Worm (Caenorhabditis elegans) whole organism, L1 larva: ENCODE measurements around the gene arrd-19.

Experiments used
- C34B4.2 ChIP-seq: sonication (generic microtip); optimal IDR thresholded peaks from 2 replicates; lab custom pipeline; 2017; ENCODE audit warnings: mild to moderate bottlenecking, missing genetic modification characterization, missing compliant biosample characterization
- aha-1 ChIP-seq: fragments of 150-350 bp; optimal IDR thresholded peaks from 2 replicates; lab custom pipeline; 2014; ENCODE audit warnings: missing biosample characterization, missing genetic modification characterization
- blmp-1 ChIP-seq: fragments of 150-350 bp; optimal IDR thresholded peaks from 2 replicates; lab custom pipeline; 2014; ENCODE audit warnings: missing biosample characterization, missing genetic modification characterization
- ceh-63 ChIP-seq: fragments of 200-800 bp; sonication (Bioruptor generic); optimal IDR thresholded peaks from 2 replicates; lab custom pipeline; 2018; ENCODE audit warnings: mild to moderate bottlenecking, missing genetic modification characterization, missing compliant biosample characterization
- ceh-82 ChIP-seq, 3 experiments: fragments of 150-350 bp in 1 of 3; sonication (generic microtip) in 2 of 3; optimal IDR thresholded peaks; 2 replicates each; lab custom pipeline; 2014 to 2017; ENCODE audit warnings: missing biosample characterization in 3 of 3, missing genetic modification characterization in 3 of 3
- ces-1 ChIP-seq: fragments of 150-350 bp; optimal IDR thresholded peaks from 2 replicates; lab custom pipeline; 2014; ENCODE audit warnings: missing biosample characterization, missing genetic modification reagents, missing genetic modification characterization
- dsc-1 ChIP-seq: sonication (generic microtip); optimal IDR thresholded peaks from 2 replicates; lab custom pipeline; 2016; ENCODE audit warnings: mild to moderate bottlenecking, missing genetic modification characterization, missing compliant biosample characterization
- efl-1 ChIP-seq, 4 experiments: fragments of 150-350 bp; optimal IDR thresholded peaks in 3 of 4; peaks in 1 of 4; 1 replicate in 1 of 4; 2 replicates in 3 of 4; lab custom pipeline; 2014; ENCODE audit warnings: missing biosample characterization in 2 of 4, missing genetic modification characterization in 2 of 4, missing genetic modification reagents in 2 of 4
- elt-2 ChIP-seq: sonication (generic microtip); optimal IDR thresholded peaks from 2 replicates; lab custom pipeline; 2016; ENCODE audit warnings: missing genetic modification characterization, mild to moderate bottlenecking, inconsistent platforms, missing compliant biosample characterization, missing genetic modification reagents
- fkh-10 ChIP-seq: sonication (generic microtip); optimal IDR thresholded peaks from 2 replicates; lab custom pipeline; 2017; ENCODE audit warnings: missing biosample characterization, missing genetic modification reagents, missing genetic modification characterization
- fkh-4 ChIP-seq: sonication (generic microtip); optimal IDR thresholded peaks from 2 replicates; lab custom pipeline; 2016; ENCODE audit warnings: missing compliant biosample characterization, missing genetic modification characterization, borderline replicate concordance
- fos-1 ChIP-seq: fragments of 150-350 bp; optimal IDR thresholded peaks from 2 replicates; lab custom pipeline; 2014; ENCODE audit warnings: missing biosample characterization, missing genetic modification characterization
- hlh-17 ChIP-seq: fragments of 200-800 bp; sonication (Bioruptor generic); optimal IDR thresholded peaks from 2 replicates; lab custom pipeline; 2018; ENCODE audit warnings: missing genetic modification characterization, mild to moderate bottlenecking, missing compliant biosample characterization, moderate library complexity, borderline replicate concordance
- hlh-4 ChIP-seq: sonication (generic microtip); optimal IDR thresholded peaks from 2 replicates; lab custom pipeline; 2016; ENCODE audit warnings: mild to moderate bottlenecking, missing genetic modification characterization, missing compliant biosample characterization
- irx-1 ChIP-seq: sonication (generic microtip); optimal IDR thresholded peaks from 2 replicates; lab custom pipeline; 2016; ENCODE audit warnings: missing genetic modification characterization, missing compliant biosample characterization
- jun-1 ChIP-seq: fragments of 150-350 bp; optimal IDR thresholded peaks from 2 replicates; lab custom pipeline; 2014; ENCODE audit warnings: missing biosample characterization, missing genetic modification reagents, missing genetic modification characterization
- lin-15B ChIP-seq: fragments of 150-350 bp; sonication (generic microtip); optimal IDR thresholded peaks from 3 replicates; lab custom pipeline; 2014; ENCODE audit warnings: missing biosample characterization, missing genetic modification characterization
- lin-39 ChIP-seq: fragments of 150-350 bp; optimal IDR thresholded peaks from 2 replicates; lab custom pipeline; 2014; ENCODE audit warnings: missing biosample characterization, missing genetic modification reagents, missing genetic modification characterization
- mab-9 ChIP-seq: fragments of 200-800 bp; sonication (Bioruptor generic); IDR thresholded peaks from 2 replicates; pipeline ENCODE4 v1.3.6; 2022; ENCODE audit warnings: missing genetic modification reagents, missing genetic modification characterization, missing compliant biosample characterization
- nhr-11 ChIP-seq: fragments of 150-350 bp; optimal IDR thresholded peaks from 2 replicates; lab custom pipeline; 2014; ENCODE audit warnings: missing biosample characterization, missing genetic modification characterization
- nhr-20 ChIP-seq: sonication (generic microtip); optimal IDR thresholded peaks from 2 replicates; lab custom pipeline; 2016; ENCODE audit warnings: mild to moderate bottlenecking, missing genetic modification characterization, missing compliant biosample characterization
- nhr-90 ChIP-seq: sonication (generic microtip); optimal IDR thresholded peaks from 2 replicates; lab custom pipeline; 2016; ENCODE audit warnings: mild to moderate bottlenecking, missing genetic modification characterization, missing compliant biosample characterization; ENCODE audit not compliant: poor library complexity
- pag-3 ChIP-seq: sonication (generic microtip); optimal IDR thresholded peaks from 2 replicates; lab custom pipeline; 2017; ENCODE audit warnings: missing genetic modification characterization, mild to moderate bottlenecking, missing compliant biosample characterization, antibody characterized with exemption, borderline replicate concordance; ENCODE audit not compliant: insufficient read depth
- rnt-1 ChIP-seq: sonication (generic microtip); optimal IDR thresholded peaks from 2 replicates; lab custom pipeline; 2016; ENCODE audit warnings: mild to moderate bottlenecking, missing genetic modification characterization, moderate library complexity, missing compliant biosample characterization
- snu-23 ChIP-seq: sonication (generic microtip); optimal IDR thresholded peaks from 2 replicates; lab custom pipeline; 2016; ENCODE audit warnings: missing genetic modification characterization, missing compliant biosample characterization
- swsn-7 ChIP-seq: sonication (generic microtip); optimal IDR thresholded peaks from 2 replicates; lab custom pipeline; 2016; ENCODE audit warnings: missing genetic modification characterization, missing compliant biosample characterization
- unc-30 ChIP-seq: sonication (generic microtip); optimal IDR thresholded peaks from 2 replicates; lab custom pipeline; 2017; ENCODE audit warnings: missing biosample characterization, missing genetic modification characterization
- unc-62 ChIP-seq: fragments of 150-350 bp; optimal IDR thresholded peaks from 2 replicates; lab custom pipeline; 2014; ENCODE audit warnings: missing biosample characterization, missing genetic modification reagents, missing genetic modification characterization

Gene arrd-19

ce11 chrV:3273577-3274100, 41.7 kb downstream of the arrd-19 start, which contains the start of gene T28A11.4 (continued):
- TF ChIP-seq C34B4.2 (tag; lab: Kevin White, UChicago): no peak
- TF ChIP-seq nhr-90 (tag; lab: Kevin White, UChicago): no peak

DNA sequence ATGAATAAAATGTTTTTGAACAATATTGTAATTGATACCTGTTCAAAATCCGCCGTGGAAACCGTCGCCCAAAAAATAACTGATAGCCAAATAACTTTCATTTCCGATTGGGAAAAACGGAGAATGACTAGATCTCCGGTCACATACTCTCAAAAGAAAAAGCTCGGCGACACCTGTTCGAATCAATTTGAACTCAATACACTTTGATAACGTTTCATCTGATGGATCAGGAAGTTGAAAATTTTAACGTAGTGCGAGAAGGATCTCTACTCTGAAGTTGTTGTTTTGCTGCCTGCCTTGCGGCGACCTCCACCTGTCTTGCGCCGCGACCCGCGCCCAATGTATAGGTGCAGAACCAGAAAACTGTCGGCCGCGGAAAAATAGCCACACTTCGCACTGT, 42.2 kb downstream of the arrd-19 start, which contains the start of gene T28A11.20:
T28A11.20 (minus strand) TSS at position 101 of the 400 bp plus-strand sequence.
- no peak for TF ChIP-seq efl-1 (optimal IDR thresholded peaks at IDR 0.05; lab: Kevin White, UChicago)
- TF ChIP-seq efl-1 (GFP tag; optimal IDR thresholded peaks at IDR 0.05 in 1 of 2; lab: Kevin White, UChicago): peak in 1 of 2 experiments; percentile 70
- TF ChIP-seq unc-30 (tag; lab: Kevin White, UChicago): no peak
- no peak for TF ChIP-seq swsn-7 (tag; lab: Kevin White, UChicago)

DNA sequence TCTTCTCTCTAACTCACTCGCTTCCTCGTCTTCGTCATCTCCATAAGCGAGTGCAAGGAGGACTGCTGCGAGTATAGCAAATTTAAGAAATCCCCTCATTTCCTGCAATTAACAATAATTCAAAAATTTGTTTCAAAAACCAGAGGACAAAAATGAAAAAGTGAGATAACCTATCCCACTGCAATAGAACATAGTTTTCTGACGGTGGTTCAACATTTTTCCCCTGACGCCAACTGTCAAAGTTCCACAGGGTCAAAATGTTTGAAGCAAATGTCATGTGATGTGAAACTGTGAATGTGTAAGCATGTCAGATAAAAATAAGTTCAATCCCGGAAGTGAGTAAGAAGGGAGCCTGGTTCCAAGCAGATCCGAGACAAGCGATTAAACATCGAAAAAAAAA, 45.9 kb downstream of the arrd-19 start, which contains the start of gene T28A11.19:
T28A11.19 (minus strand) TSS at position 108 of the 400 bp plus-strand sequence.
- TF ChIP-seq rnt-1: peak; percentile 16
- TF ChIP-seq unc-62: no peak

DNA sequence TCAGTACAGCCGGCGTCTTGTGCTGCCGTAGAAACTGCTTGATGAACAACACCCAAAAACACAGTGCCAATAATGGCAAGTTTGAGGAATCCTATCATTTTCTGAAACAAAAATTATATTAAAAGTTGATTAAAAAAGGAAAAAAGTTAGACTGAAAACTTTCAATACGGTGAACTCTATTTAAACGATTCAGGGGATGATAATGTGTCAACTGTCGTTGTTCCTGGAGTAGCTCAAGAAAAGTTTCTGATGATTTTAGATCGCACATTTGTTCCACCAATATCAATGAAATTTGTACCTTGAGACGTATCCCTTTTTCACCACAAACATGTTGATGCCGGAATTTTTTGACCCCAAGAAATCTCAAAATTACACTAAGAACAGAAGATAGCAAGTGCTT, 47.4 kb downstream of the arrd-19 start, which contains the start of gene T28A11.18:
T28A11.18 (minus strand) TSS at position 101 of the 400 bp plus-strand sequence.
- TF ChIP-seq efl-1 (optimal IDR thresholded peaks at IDR 0.05; lab: Kevin White, UChicago): no peak
- no peak for TF ChIP-seq efl-1 (GFP tag; optimal IDR thresholded peaks at IDR 0.05 in 1 of 2; lab: Kevin White, UChicago)
- TF ChIP-seq fkh-10: no peak
- no peak for TF ChIP-seq fos-1 (tag; lab: Kevin White, UChicago)
- no peak for TF ChIP-seq ceh-63
- no peak for TF ChIP-seq aha-1
- no peak for TF ChIP-seq nhr-20 (tag; lab: Kevin White, UChicago)
- TF ChIP-seq lin-15B (tag; lab: Kevin White, UChicago): no peak
- TF ChIP-seq dsc-1 (tag; lab: Kevin White, UChicago): no peak
- no peak for TF ChIP-seq irx-1 (tag; lab: Kevin White, UChicago)
- TF ChIP-seq pag-3 (tag; lab: Kevin White, UChicago): no peak
- no peak for TF ChIP-seq rnt-1
- no peak for TF ChIP-seq hlh-17
- no peak for TF ChIP-seq ceh-82 (tag; optimal IDR thresholded peaks at IDR 0.05; lab: Kevin White, UChicago)
- TF ChIP-seq snu-23: no peak
- no peak for TF ChIP-seq hlh-4 (tag; lab: Kevin White, UChicago)
- TF ChIP-seq ces-1 (GFP tag; lab: Kevin White, UChicago): no peak
- no peak for TF ChIP-seq mab-9
- TF ChIP-seq C34B4.2 (tag; lab: Kevin White, UChicago): no peak
- TF ChIP-seq lin-39 (tag; lab: Kevin White, UChicago): no peak

DNA sequence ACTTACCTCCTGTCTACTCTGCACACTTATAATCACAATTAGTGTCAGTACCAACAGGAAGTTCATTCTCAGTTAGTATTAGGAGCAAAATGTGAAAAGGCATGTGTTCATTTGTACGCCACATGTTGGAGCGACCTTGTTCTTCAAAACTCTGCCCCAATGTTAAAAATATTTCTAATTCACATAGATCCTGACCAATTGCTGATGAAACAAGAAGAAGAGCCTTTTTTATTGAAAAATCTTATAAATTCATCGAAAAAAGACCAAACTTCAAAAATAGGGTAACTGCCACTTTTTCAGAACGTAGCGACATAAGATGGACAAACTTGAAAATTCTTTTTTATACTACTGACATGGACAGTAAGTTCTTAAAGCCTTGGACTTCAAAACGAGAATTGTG, 49.1 kb downstream of the arrd-19 start, which contains the start of gene T28A11.17:
T28A11.17 (minus strand) TSS at position 101 of the 400 bp plus-strand sequence.
- TF ChIP-seq blmp-1: no peak
- TF ChIP-seq fkh-4 (tag; lab: Kevin White, UChicago): no peak
- no peak for TF ChIP-seq efl-1 (optimal IDR thresholded peaks at IDR 0.05; lab: Kevin White, UChicago)
- TF ChIP-seq efl-1 (GFP tag; optimal IDR thresholded peaks at IDR 0.05 in 1 of 2; lab: Kevin White, UChicago): no peak
- no peak for TF ChIP-seq jun-1 (tag; lab: Kevin White, UChicago)
- TF ChIP-seq elt-2 (tag; lab: Kevin White, UChicago): no peak
- TF ChIP-seq nhr-11 (tag; lab: Kevin White, UChicago): no peak
